ENCODE assay signal across 1 fruit fly cellular context in the genomic region with DNA sequence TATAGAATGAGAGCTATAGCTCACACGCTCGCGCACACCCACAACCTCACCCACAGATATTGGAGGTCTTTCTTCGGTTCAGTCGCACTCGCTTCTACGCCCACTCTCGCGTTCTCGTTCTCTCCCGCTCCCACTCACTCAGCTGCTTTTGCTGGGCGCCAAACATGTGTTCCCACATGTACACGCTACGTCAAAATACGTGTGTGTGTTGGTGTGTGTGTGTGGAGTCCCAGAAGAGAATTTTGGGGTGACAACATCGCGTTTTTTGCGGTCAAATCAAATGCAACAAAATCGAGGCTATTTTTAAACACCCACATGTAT.
TF ChIP-seq lines count a peak whose summit lies in the region.

No protein-coding gene starts in this region.

TF ChIP-seq in whole organism, embryonic, 481 proteins besides CTCF, POLR2A, EP300 and RAD21 (continued from another document and continues in another):
- TF ChIP-seq gfzf (GFP tag; optimal IDR thresholded peaks at IDR 0.05; lab: Kevin White, UChicago) (no peak), CG14050 (GFP tag; IDR thresholded peaks at IDR 0.05; lab: Robert Waterston, UW) (no peak), CG10565 (GFP tag; optimal IDR thresholded peaks at IDR 0.05; lab: Kevin White, UChicago) (no peak), Dll (GFP tag; IDR thresholded peaks at IDR 0.05; lab: Robert Waterston, UW; ENCODE audit: partially characterized antibody) (no peak), Rfx (GFP tag; IDR thresholded peaks at IDR 0.05; lab: Robert Waterston, UW) (no peak), tna (GFP tag; IDR thresholded peaks at IDR 0.05; lab: Robert Waterston, UW; ENCODE audit: partially characterized antibody) (no peak), aop (GFP tag; IDR thresholded peaks at IDR 0.05; lab: Robert Waterston, UW) (no peak), nau (GFP tag; optimal IDR thresholded peaks at IDR 0.05; lab: Kevin White, UChicago) (peak; percentile 51), CG8478 (optimal IDR thresholded peaks at IDR 0.05; lab: Kevin White, UChicago) (peak; percentile 63), tgo (GFP tag; IDR thresholded peaks at IDR 0.05; lab: Robert Waterston, UW) (no peak), kni (GFP tag; optimal IDR thresholded peaks at IDR 0.05; lab: Kevin White, UChicago) (peak; percentile 48), CG18764 (GFP tag; optimal IDR thresholded peaks at IDR 0.05; lab: Kevin White, UChicago) (no peak), klu (GFP tag; IDR thresholded peaks at IDR 0.05; lab: Robert Waterston, UW) (no peak), run (tag; optimal IDR thresholded peaks at IDR 0.05; lab: Kevin White, UChicago) (peak; percentile 65), lola (GFP tag; optimal IDR thresholded peaks at IDR 0.05; lab: Kevin White, UChicago) (no peak), CG9932 (GFP tag; IDR thresholded peaks at IDR 0.05; lab: Robert Waterston, UW) (no peak), Xbp1 (GFP tag; optimal IDR thresholded peaks at IDR 0.05; lab: Kevin White, UChicago) (no peak), Lim3 (GFP tag; IDR thresholded peaks at IDR 0.05; lab: Robert Waterston, UW) (no peak), CG6765 (GFP tag; optimal IDR thresholded peaks at IDR 0.05; lab: Kevin White, UChicago) (no peak), CG31365 (tag; optimal IDR thresholded peaks at IDR 0.05; lab: Kevin White, UChicago) (no peak), Ets97D (GFP tag; optimal IDR thresholded peaks at IDR 0.05; lab: Kevin White, UChicago) (no peak), CG3281 (GFP tag; optimal IDR thresholded peaks at IDR 0.05; lab: Kevin White, UChicago) (no peak), vnd (GFP tag; IDR thresholded peaks at IDR 0.05; lab: Robert Waterston, UW; ENCODE audit: partially characterized antibody) (no peak), dati (GFP tag; IDR thresholded peaks at IDR 0.05; lab: Robert Waterston, UW) (no peak), cg (GFP tag; optimal IDR thresholded peaks at IDR 0.05; lab: Kevin White, UChicago) (peak; percentile 98), toy (GFP tag; IDR thresholded peaks at IDR 0.05; lab: Robert Waterston, UW) (no peak), CG5953 (GFP tag; IDR thresholded peaks at IDR 0.05; lab: Robert Waterston, UW) (no peak), CG7786 (GFP tag; optimal IDR thresholded peaks at IDR 0.05; lab: Kevin White, UChicago) (no peak), psq (GFP tag; optimal IDR thresholded peaks at IDR 0.05; lab: Kevin White, UChicago) (no peak), pros (GFP tag; optimal IDR thresholded peaks at IDR 0.05; lab: Kevin White, UChicago) (no peak), H15 (GFP tag; IDR thresholded peaks at IDR 0.05; lab: Robert Waterston, UW) (no peak), slbo (GFP tag; IDR thresholded peaks at IDR 0.05; lab: Robert Waterston, UW) (no peak), Taf1 (GFP tag; IDR thresholded peaks at IDR 0.05; lab: Robert Waterston, UW) (no peak), CG13624 (GFP tag; optimal IDR thresholded peaks at IDR 0.05; lab: Kevin White, UChicago) (no peak), luna (GFP tag; optimal IDR thresholded peaks at IDR 0.05; lab: Kevin White, UChicago) (peak; percentile 13), Dref (GFP tag; IDR thresholded peaks at IDR 0.05; lab: Robert Waterston, UW) (no peak), Hmx (GFP tag; optimal IDR thresholded peaks at IDR 0.05; lab: Kevin White, UChicago) (no peak), Pdp1 (GFP tag; optimal IDR thresholded peaks at IDR 0.05; lab: Kevin White, UChicago) (peak in 1 of 2 experiments; percentile 17), CG7987 (GFP tag; optimal IDR thresholded peaks at IDR 0.05; lab: Kevin White, UChicago) (peak; percentile 81), nerfin-1 (tag; optimal IDR thresholded peaks at IDR 0.05; lab: Kevin White, UChicago) (no peak), seq (GFP tag; IDR thresholded peaks at IDR 0.05; lab: Robert Waterston, UW) (no peak), Awh (GFP tag; IDR thresholded peaks at IDR 0.05; lab: Robert Waterston, UW) (no peak), Antp (GFP tag; optimal IDR thresholded peaks at IDR 0.05; lab: Kevin White, UChicago) (no peak), CG14860 (GFP tag; IDR thresholded peaks at IDR 0.05; lab: Robert Waterston, UW; ENCODE audit: partially characterized antibody) (no peak), D19A (tag; optimal IDR thresholded peaks at IDR 0.05; lab: Kevin White, UChicago) (no peak), CG17612 (GFP tag; IDR thresholded peaks at IDR 0.05; lab: Robert Waterston, UW) (no peak), pita (GFP tag; optimal IDR thresholded peaks at IDR 0.05; lab: Kevin White, UChicago) (no peak), dpn (GFP tag; optimal IDR thresholded peaks at IDR 0.05; lab: Kevin White, UChicago) (no peak), CG10366 (GFP tag; IDR thresholded peaks at IDR 0.05; lab: Robert Waterston, UW) (no peak), Myb (GFP tag; optimal IDR thresholded peaks at IDR 0.05; lab: Kevin White, UChicago) (no peak), cwo (GFP tag; optimal IDR thresholded peaks at IDR 0.05; lab: Kevin White, UChicago) (peak; percentile 50), HLH3B (GFP tag; IDR thresholded peaks at IDR 0.05; lab: Robert Waterston, UW) (no peak), eyg (GFP tag; optimal IDR thresholded peaks at IDR 0.05; lab: Kevin White, UChicago) (no peak), Dfd (GFP tag; optimal IDR thresholded peaks at IDR 0.05; lab: Kevin White, UChicago) (no peak), CG11504 (tag; optimal IDR thresholded peaks at IDR 0.05; lab: Kevin White, UChicago) (peak; percentile 13), MESR4 (GFP tag; optimal IDR thresholded peaks at IDR 0.05; lab: Kevin White, UChicago) (no peak), CG10431 (GFP tag; optimal IDR thresholded peaks at IDR 0.05; lab: Kevin White, UChicago) (no peak), ara (GFP tag; IDR thresholded peaks at IDR 0.05; lab: Robert Waterston, UW) (no peak), HLHmδ (GFP tag; optimal IDR thresholded peaks at IDR 0.05; lab: Kevin White, UChicago) (peak; percentile 86), lmd (GFP tag; IDR thresholded peaks at IDR 0.05; lab: Robert Waterston, UW) (no peak), CG10543 (GFP tag; optimal IDR thresholded peaks at IDR 0.05; lab: Kevin White, UChicago) (peak; percentile 71), CkIIα-i1 (GFP tag; IDR thresholded peaks at IDR 0.05; lab: Robert Waterston, UW) (no peak), Deaf1 (tag; optimal IDR thresholded peaks at IDR 0.05; lab: Kevin White, UChicago) (peak; percentile 4), pfk (GFP tag; optimal IDR thresholded peaks at IDR 0.05; lab: Kevin White, UChicago) (peak; percentile 89), her (GFP tag; optimal IDR thresholded peaks at IDR 0.05; lab: Kevin White, UChicago) (no peak), CG15479 (GFP tag; optimal IDR thresholded peaks at IDR 0.05; lab: Kevin White, UChicago) (no peak), p53 (GFP tag; optimal IDR thresholded peaks at IDR 0.05; lab: Kevin White, UChicago) (no peak), Xrp1 (GFP tag; IDR thresholded peaks at IDR 0.05; lab: Robert Waterston, UW) (no peak), usp (GFP tag; optimal IDR thresholded peaks at IDR 0.05; lab: Kevin White, UChicago) (no peak), H2.0 (GFP tag; IDR thresholded peaks at IDR 0.05; lab: Robert Waterston, UW) (no peak), abd-A (tag; optimal IDR thresholded peaks at IDR 0.05; lab: Kevin White, UChicago) (peak; percentile 77), sens (GFP tag; lab: Kevin White, UChicago) (no peak), NFAT (GFP tag; IDR thresholded peaks at IDR 0.05; lab: Robert Waterston, UW) (no peak), CG3847 (GFP tag; IDR thresholded peaks at IDR 0.05; lab: Robert Waterston, UW) (no peak), Six4 (GFP tag; optimal IDR thresholded peaks at IDR 0.05; lab: Kevin White, UChicago) (no peak), Usf (GFP tag; optimal IDR thresholded peaks at IDR 0.05; lab: Kevin White, UChicago) (no peak), dan (GFP tag; IDR thresholded peaks at IDR 0.05; lab: Robert Waterston, UW) (no peak), gcm (GFP tag; optimal IDR thresholded peaks at IDR 0.05; lab: Kevin White, UChicago) (no peak), gro (GFP tag; optimal IDR thresholded peaks at IDR 0.05; lab: Kevin White, UChicago) (peak; percentile 21), CG4820 (GFP tag; optimal IDR thresholded peaks at IDR 0.05; lab: Kevin White, UChicago) (no peak), CG9437 (GFP tag; optimal IDR thresholded peaks at IDR 0.05; lab: Kevin White, UChicago) (no peak), CG14441 (GFP tag; IDR thresholded peaks at IDR 0.05; lab: Robert Waterston, UW) (no peak), ham (GFP tag; IDR thresholded peaks at IDR 0.05; lab: Robert Waterston, UW) (no peak), E2f1 (GFP tag; IDR thresholded peaks at IDR 0.05; lab: Robert Waterston, UW) (no peak), HmgD (GFP tag; optimal IDR thresholded peaks at IDR 0.05; lab: Kevin White, UChicago) (no peak), CG4424 (GFP tag; optimal IDR thresholded peaks at IDR 0.05; lab: Kevin White, UChicago) (no peak), mld (GFP tag; IDR thresholded peaks at IDR 0.05; lab: Robert Waterston, UW; ENCODE audit: partially characterized antibody) (no peak), crp (GFP tag; optimal IDR thresholded peaks at IDR 0.05; lab: Kevin White, UChicago) (peak; percentile 23 to 88), sc (optimal IDR thresholded peaks at IDR 0.05; lab: Kevin White, UChicago) (no peak), sc (GFP tag; optimal IDR thresholded peaks at IDR 0.05; lab: Kevin White, UChicago) (no peak), CG12155 (GFP tag; optimal IDR thresholded peaks at IDR 0.05; lab: Kevin White, UChicago) (no peak), CG11247 (GFP tag; IDR thresholded peaks at IDR 0.05; lab: Robert Waterston, UW) (no peak), CG14014 (GFP tag; IDR thresholded peaks at IDR 0.05; lab: Robert Waterston, UW) (no peak), caup (GFP tag; optimal IDR thresholded peaks at IDR 0.05; lab: Kevin White, UChicago; ENCODE audit: severe bottlenecking) (no peak), CrebB (tag; optimal IDR thresholded peaks at IDR 0.05; lab: Kevin White, UChicago) (peak; percentile 16), trh (GFP tag; optimal IDR thresholded peaks at IDR 0.05; lab: Kevin White, UChicago) (no peak), zfh2 (GFP tag; optimal IDR thresholded peaks at IDR 0.05; lab: Kevin White, UChicago) (no peak), CG30020 (tag; optimal IDR thresholded peaks at IDR 0.05; lab: Kevin White, UChicago) (no peak), CHES-1-like (GFP tag; optimal IDR thresholded peaks at IDR 0.05; lab: Kevin White, UChicago) (no peak), odd (GFP tag; optimal IDR thresholded peaks at IDR 0.05; lab: Kevin White, UChicago) (no peak), CG17385 (GFP tag; optimal IDR thresholded peaks at IDR 0.05; lab: Kevin White, UChicago) (no peak), nom (GFP tag; optimal IDR thresholded peaks at IDR 0.05; lab: Kevin White, UChicago) (peak; percentile 41), unc-4 (GFP tag; IDR thresholded peaks at IDR 0.05; lab: Robert Waterston, UW; ENCODE audit: partially characterized antibody) (no peak), kah (GFP tag; optimal IDR thresholded peaks at IDR 0.05; lab: Kevin White, UChicago) (peak; percentile 23), CG1792 (GFP tag; optimal IDR thresholded peaks at IDR 0.05; lab: Kevin White, UChicago) (no peak), ap (GFP tag; IDR thresholded peaks at IDR 0.05; lab: Robert Waterston, UW) (no peak), zf30C (GFP tag; optimal IDR thresholded peaks at IDR 0.05; lab: Kevin White, UChicago) (no peak), CG1602 (GFP tag; optimal IDR thresholded peaks at IDR 0.05; lab: Kevin White, UChicago) (no peak), sd (tag; optimal IDR thresholded peaks at IDR 0.05; lab: Kevin White, UChicago) (peak; percentile 88), NK7.1 (GFP tag; optimal IDR thresholded peaks at IDR 0.05; lab: Kevin White, UChicago) (no peak), CG11093 (GFP tag; IDR thresholded peaks at IDR 0.05; lab: Robert Waterston, UW) (no peak), CG12769 (tag; optimal IDR thresholded peaks at IDR 0.05; lab: Kevin White, UChicago) (peak; percentile 97), Elba2 (GFP tag; optimal IDR thresholded peaks at IDR 0.05; lab: Kevin White, UChicago) (no peak), prd (optimal IDR thresholded peaks at IDR 0.05; lab: Kevin White, UChicago) (no peak), prd (GFP tag; IDR thresholded peaks at IDR 0.05; lab: Robert Waterston, UW) (no peak), sim (GFP tag; IDR thresholded peaks at IDR 0.05; lab: Robert Waterston, UW) (no peak), CG8290 (GFP tag; optimal IDR thresholded peaks at IDR 0.05; lab: Kevin White, UChicago) (no peak), CG8290 (tag; optimal IDR thresholded peaks at IDR 0.05; lab: Kevin White, UChicago) (peak in 1 of 2 experiments; percentile 63), CG31388 (GFP tag; optimal IDR thresholded peaks at IDR 0.05; lab: Kevin White, UChicago) (no peak), D (optimal IDR thresholded peaks at IDR 0.05; lab: Kevin White, UChicago) (no peak), D (GFP tag; optimal IDR thresholded peaks at IDR 0.05; lab: Kevin White, UChicago) (no peak), CG16813 (GFP tag; IDR thresholded peaks at IDR 0.05; lab: Robert Waterston, UW; ENCODE audit: partially characterized antibody) (no peak), Fer3 (tag; optimal IDR thresholded peaks at IDR 0.05; lab: Kevin White, UChicago) (no peak), chn (GFP tag; optimal IDR thresholded peaks at IDR 0.05; lab: Kevin White, UChicago) (peak; percentile 62), CG34376 (GFP tag; optimal IDR thresholded peaks at IDR 0.05; lab: Kevin White, UChicago) (peak; percentile 44), CG15011 (GFP tag; optimal IDR thresholded peaks at IDR 0.05; lab: Kevin White, UChicago) (no peak), knrl (GFP tag; IDR thresholded peaks at IDR 0.05; lab: Robert Waterston, UW; ENCODE audit: partially characterized antibody) (no peak), ssp (GFP tag; IDR thresholded peaks at IDR 0.05; lab: Robert Waterston, UW) (no peak), Dp (GFP tag; optimal IDR thresholded peaks at IDR 0.05; lab: Kevin White, UChicago) (peak; percentile 21), CG1233 (GFP tag; optimal IDR thresholded peaks at IDR 0.05; lab: Kevin White, UChicago) (no peak), onecut (GFP tag; IDR thresholded peaks at IDR 0.05; lab: Robert Waterston, UW) (no peak), TFAM (GFP tag; optimal IDR thresholded peaks at IDR 0.05; lab: Kevin White, UChicago) (no peak), gce (GFP tag; IDR thresholded peaks at IDR 0.05; lab: Robert Waterston, UW) (no peak), Hsf (GFP tag; optimal IDR thresholded peaks at IDR 0.05; lab: Kevin White, UChicago) (no peak), Jarid2 (GFP tag; optimal IDR thresholded peaks at IDR 0.05; lab: Kevin White, UChicago) (no peak), hb (GFP tag; IDR thresholded peaks at IDR 0.05; lab: Robert Waterston, UW; ENCODE audit: partially characterized antibody) (no peak)
